Worm (Caenorhabditis elegans): ENCODE results near the gene K09D9.14.

The K09D9.14 gene

DNA sequence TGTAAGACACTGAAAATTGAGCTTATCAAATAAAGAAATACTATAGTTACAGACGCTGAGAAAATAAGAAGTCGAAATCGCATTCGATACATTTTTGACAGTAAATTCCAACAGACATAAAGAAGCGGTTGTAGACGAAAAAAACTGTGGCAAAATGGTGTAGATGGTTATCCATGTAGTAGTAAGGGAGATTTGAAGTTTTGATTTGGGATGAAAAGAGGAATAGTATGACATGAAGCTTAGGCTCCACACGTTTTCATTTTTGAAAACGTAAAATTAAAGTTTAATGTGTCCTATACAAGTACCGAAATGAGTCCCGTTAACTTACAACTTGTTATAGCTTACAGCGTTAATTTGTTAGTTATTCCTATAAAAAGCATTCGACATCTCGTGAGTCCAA is 27.6 kb downstream of the K09D9.14 start, which contains the start of gene K09D9.9:
Gene K09D9.9, minus strand, starts transcription at position 101 of the 400 bp plus-strand sequence.
- TF ChIP-seq mab-5 (tag; optimal IDR thresholded peaks at IDR 0.05) (no peak), lin-13 (tag; optimal IDR thresholded peaks at IDR 0.05) (no peak), sem-2 (GFP tag; optimal IDR thresholded peaks at IDR 0.05) (no peak), blmp-1 (tag; optimal IDR thresholded peaks at IDR 0.05) (no peak), unc-120 (tag; optimal IDR thresholded peaks at IDR 0.05; ENCODE audit: poor library complexity, severe bottlenecking) (no peak), ces-1 (GFP tag; optimal IDR thresholded peaks at IDR 0.05) (no peak), bed-3 (GFP tag; optimal IDR thresholded peaks at IDR 0.05) (no peak), elt-1 (tag; optimal IDR thresholded peaks at IDR 0.05; ENCODE audit: borderline replicate concordance, insufficient read depth) (no peak), unc-62 (GFP tag; optimal IDR thresholded peaks at IDR 0.05) (no peak), ham-2 (GFP tag; optimal IDR thresholded peaks at IDR 0.05) (no peak), hlh-1 (tag; optimal IDR thresholded peaks at IDR 0.05) (no peak), nhr-76 (tag; optimal IDR thresholded peaks at IDR 0.05) (no peak)

ce11 chrV:3992334-3992733 is 29.3 kb downstream of the K09D9.14 start:
- TF ChIP-seq sem-2 (GFP tag; optimal IDR thresholded peaks at IDR 0.05) (no peak), cnd-1 (tag; optimal IDR thresholded peaks at IDR 0.05) (no peak), M03D4.4 (tag; optimal IDR thresholded peaks at IDR 0.05) (no peak), nhr-12 (tag; optimal IDR thresholded peaks at IDR 0.05) (no peak), ham-2 (GFP tag; optimal IDR thresholded peaks at IDR 0.05) (no peak), ceh-83 (GFP tag; optimal IDR thresholded peaks at IDR 0.05) (no peak), flh-1 (GFP tag; optimal IDR thresholded peaks at IDR 0.05) (no peak), sptf-1 (tag; optimal IDR thresholded peaks at IDR 0.05) (no peak), tbx-8 (GFP tag; optimal IDR thresholded peaks at IDR 0.05) (no peak), bed-3 (GFP tag; optimal IDR thresholded peaks at IDR 0.05) (no peak), nhr-2 (tag; optimal IDR thresholded peaks at IDR 0.05) (no peak), ceh-43 (GFP tag; optimal IDR thresholded peaks at IDR 0.05) (no peak), ztf-11 (tag; optimal IDR thresholded peaks at IDR 0.05) (no peak), ceh-39 (tag; optimal IDR thresholded peaks at IDR 0.05) (no peak)

DNA sequence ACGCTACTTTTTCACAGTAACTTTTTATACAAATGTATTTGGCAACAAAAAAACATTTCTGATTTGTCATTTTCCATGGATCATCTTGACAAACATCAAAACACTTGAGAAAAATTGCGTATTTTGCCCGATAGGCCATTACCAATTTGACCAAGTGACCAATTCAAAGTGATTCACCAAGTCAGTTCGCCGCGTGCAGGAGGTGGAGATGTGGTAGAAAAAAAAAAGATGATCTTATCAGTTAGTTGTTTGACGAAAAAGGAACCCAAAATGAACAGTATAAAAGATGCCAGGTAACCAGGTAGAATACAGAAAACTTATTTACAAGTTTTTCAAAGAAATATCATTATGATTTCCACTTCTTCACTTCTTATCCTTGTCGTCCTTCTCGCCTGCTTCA is 32.6 kb downstream of the K09D9.14 start, which contains the start of gene nlp-27:
Gene nlp-27, plus strand, starts transcription at position 309 of the 400 bp plus-strand sequence.
- TF ChIP-seq ham-2 (GFP tag; optimal IDR thresholded peaks at IDR 0.05) (no peak), blmp-1 (tag; optimal IDR thresholded peaks at IDR 0.05) (no peak), nhr-237 (tag; optimal IDR thresholded peaks at IDR 0.05) (no peak), lin-32 (GFP tag; optimal IDR thresholded peaks at IDR 0.05) (no peak), cnd-1 (tag; optimal IDR thresholded peaks at IDR 0.05) (no peak), unc-39 (tag; optimal IDR thresholded peaks at IDR 0.05) (no peak), mep-1 (tag; optimal IDR thresholded peaks at IDR 0.05) (no peak), zip-8 (tag; optimal IDR thresholded peaks at IDR 0.05) (no peak), sem-2 (GFP tag; optimal IDR thresholded peaks at IDR 0.05) (no peak), lin-13 (tag; optimal IDR thresholded peaks at IDR 0.05) (no peak), ztf-11 (tag; optimal IDR thresholded peaks at IDR 0.05) (no peak), elt-1 (tag; optimal IDR thresholded peaks at IDR 0.05; ENCODE audit: borderline replicate concordance, insufficient read depth) (no peak), lsy-2 (tag; optimal IDR thresholded peaks at IDR 0.05) (no peak)

ce11 chrV:3987616-3988015 is 34.1 kb downstream of the K09D9.14 start, which contains the start of gene nlp-28:
Gene nlp-28, plus strand, starts transcription at chrV:3987900.
- TF ChIP-seq ceh-39 (tag; optimal IDR thresholded peaks at IDR 0.05) (no peak), nhr-237 (tag; optimal IDR thresholded peaks at IDR 0.05) (no peak), unc-120 (tag; optimal IDR thresholded peaks at IDR 0.05; ENCODE audit: poor library complexity, severe bottlenecking) (no peak), ceh-83 (GFP tag; optimal IDR thresholded peaks at IDR 0.05) (no peak), snpc-4 (tag; optimal IDR thresholded peaks at IDR 0.05) (no peak), mep-1 (tag; optimal IDR thresholded peaks at IDR 0.05) (no peak), unc-62 (GFP tag; optimal IDR thresholded peaks at IDR 0.05) (no peak), sem-2 (GFP tag; optimal IDR thresholded peaks at IDR 0.05) (no peak), pha-4 (tag; optimal IDR thresholded peaks at IDR 0.05) (no peak), hlh-1 (tag; optimal IDR thresholded peaks at IDR 0.05) (no peak), nhr-2 (tag; optimal IDR thresholded peaks at IDR 0.05) (no peak), lin-32 (GFP tag; optimal IDR thresholded peaks at IDR 0.05) (no peak), ham-2 (GFP tag; optimal IDR thresholded peaks at IDR 0.05) (no peak), nhr-28 (tag; optimal IDR thresholded peaks at IDR 0.05) (no peak), nhr-12 (tag; optimal IDR thresholded peaks at IDR 0.05) (no peak), M03D4.4 (tag; optimal IDR thresholded peaks at IDR 0.05) (no peak), elt-3 (tag; optimal IDR thresholded peaks at IDR 0.05) (no peak)

Data from whole organism, mixed stage, embryonic.